Worm (Caenorhabditis elegans): ENCODE results near the gene srd-65.

- TF ChIP-seq ama-1 (optimal IDR thresholded peaks at IDR 0.05) (no peak), flt-1 (GFP tag; IDR thresholded peaks at IDR 0.05) (no peak), ets-7 (tag; optimal IDR thresholded peaks at IDR 0.05) (no peak), sea-1 (GFP tag; conservative IDR thresholded peaks at IDR 0.05) (no peak), B0310.2 (tag; optimal IDR thresholded peaks at IDR 0.05) (no peak), tra-4 (tag; optimal IDR thresholded peaks at IDR 0.05) (no peak), pes-1 (GFP tag; IDR thresholded peaks at IDR 0.05) (no peak)
Observed at ce11 chrIII:2251348-2251747, 27.5 kb upstream of the srd-65 start, which contains the start of gene fbxa-7.
